Worm (Caenorhabditis elegans) whole organism, early embryonic: ENCODE results near the gene F44F4.9.
A peak's percentile ranks its signal among the peaks of the same experiment; 100 is the strongest.

Experiments
- aly-1 ChIP-seq: sonication (generic microtip); optimal IDR thresholded peaks from 2 replicates; lab custom pipeline; 2016; ENCODE audit warnings: missing genetic modification characterization, missing compliant biosample characterization
- ama-1 ChIP-seq: fragments of 150-350 bp; optimal IDR thresholded peaks from 2 replicates; lab custom pipeline; 2014
- ceh-13 ChIP-seq: fragments of 200-800 bp; sonication (Bioruptor generic); optimal IDR thresholded peaks from 2 replicates; lab custom pipeline; 2018; ENCODE audit warnings: mild to moderate bottlenecking, missing genetic modification characterization, missing compliant biosample characterization
- flt-1 ChIP-seq: fragments of 200-800 bp; sonication (Bioruptor generic); IDR thresholded peaks from 2 replicates; pipeline ENCODE4 v1.3.6; 2022; ENCODE audit warnings: missing genetic modification characterization, missing compliant biosample characterization
- hmbx-1 ChIP-seq: sonication (generic microtip); optimal IDR thresholded peaks from 2 replicates; lab custom pipeline; 2016; ENCODE audit warnings: mild to moderate bottlenecking, missing genetic modification characterization, missing compliant biosample characterization
- hnd-1 ChIP-seq: sonication (generic microtip); optimal IDR thresholded peaks from 2 replicates; lab custom pipeline; 2016; ENCODE audit warnings: missing genetic modification characterization, missing compliant biosample characterization
- scrt-1 ChIP-seq: fragments of 200-800 bp; sonication (Bioruptor generic); IDR thresholded peaks from 2 replicates; pipeline ENCODE4 v1.3.6; 2022; ENCODE audit warnings: missing genetic modification characterization, missing compliant biosample characterization
- sea-1 ChIP-seq: fragments of 200-800 bp; sonication (Bioruptor generic); conservative IDR thresholded peaks from 2 replicates; pipeline ENCODE4 v1.3.6; 2022; ENCODE audit warnings: missing genetic modification characterization, missing compliant biosample characterization
- tbx-37 ChIP-seq: fragments of 200-800 bp; sonication (Bioruptor generic); conservative IDR thresholded peaks from 2 replicates; pipeline ENCODE4 v1.3.6; 2022; ENCODE audit warnings: missing genetic modification reagents, missing genetic modification characterization, missing compliant biosample characterization

- no peak for TF ChIP-seq sea-1 (GFP tag; lab: Robert Waterston, UW)
- no peak for TF ChIP-seq hmbx-1
- no peak for TF ChIP-seq hnd-1 (tag; lab: Kevin White, UChicago)
- TF ChIP-seq ceh-13 (GFP tag; lab: Kevin White, UChicago) = no peak
- TF ChIP-seq ama-1 = no peak
- peak; percentile 84 for TF ChIP-seq tbx-37 (GFP tag; lab: Robert Waterston, UW)
- TF ChIP-seq flt-1 (GFP tag; lab: Robert Waterston, UW) = no peak
- no peak for TF ChIP-seq aly-1
- TF ChIP-seq scrt-1 (GFP tag; lab: Robert Waterston, UW) = no peak
Measured at ce11 chrII:10872541-10872940, 43.1 kb downstream of the F44F4.9 start, which contains the start of the genes cyn-4 and copz-1.
